Worm (Caenorhabditis elegans): ENCODE measurements around the gene chtb-2.
A peak's percentile ranks its signal among the peaks of the same experiment; 100 is the strongest.

chtb-2 gene

ce11 chrIII:6479439-6479838, 3.6 kb upstream of the chtb-2 start:
- no peak for TF ChIP-seq ztf-11 (tag; optimal IDR thresholded peaks at IDR 0.05)
- no peak for TF ChIP-seq nhr-67 (tag; optimal IDR thresholded peaks at IDR 0.05)
- no peak for TF ChIP-seq hmg-11 (tag; optimal IDR thresholded peaks at IDR 0.05)
- no peak for TF ChIP-seq elt-2 (tag; optimal IDR thresholded peaks at IDR 0.05)
- TF ChIP-seq egl-5 (tag; optimal IDR thresholded peaks at IDR 0.05), result no peak

ce11 chrIII:6488916-6489315, 5.9 kb downstream of the chtb-2 start:
- TF ChIP-seq pha-4 (tag; optimal IDR thresholded peaks at IDR 0.05) (peak; percentile 58), elt-2 (tag; optimal IDR thresholded peaks at IDR 0.05) (peak; percentile 13), ZK546.5 (tag; optimal IDR thresholded peaks at IDR 0.05) (no peak), nhr-25 (tag; optimal IDR thresholded peaks at IDR 0.05) (no peak), R02D3.7 (tag; optimal IDR thresholded peaks at IDR 0.05) (peak; percentile 10), tbx-2 (tag; optimal IDR thresholded peaks at IDR 0.05) (no peak), snpc-4 (tag; optimal IDR thresholded peaks at IDR 0.05) (peak; percentile 7), nhr-23 (tag; optimal IDR thresholded peaks at IDR 0.05) (peak; percentile 41), egl-27 (tag; optimal IDR thresholded peaks at IDR 0.05) (no peak), ceh-9 (tag; optimal IDR thresholded peaks at IDR 0.05) (no peak), ama-1 (optimal IDR thresholded peaks at IDR 0.05) (no peak), nhr-28 (tag; optimal IDR thresholded peaks at IDR 0.05) (no peak), ceh-16 (tag; optimal IDR thresholded peaks at IDR 0.05) (no peak), nfya-1 (tag; optimal IDR thresholded peaks at IDR 0.05; ENCODE audit: insufficient read depth) (peak; percentile 62), skn-1 (tag; optimal IDR thresholded peaks at IDR 0.05) (peak; percentile 98), fos-1 (tag; optimal IDR thresholded peaks at IDR 0.05) (no peak), lin-15B (tag; optimal IDR thresholded peaks at IDR 0.05) (peak; percentile 39), nhr-43 (tag; optimal IDR thresholded peaks at IDR 0.05; ENCODE audit: poor library complexity, severe bottlenecking) (peak; percentile 24)

- TF ChIP-seq daf-12 (tag; optimal IDR thresholded peaks at IDR 0.05) (no peak), ztf-11 (tag; optimal IDR thresholded peaks at IDR 0.05) (no peak), nhr-67 (tag; optimal IDR thresholded peaks at IDR 0.05) (no peak), egl-5 (tag; optimal IDR thresholded peaks at IDR 0.05) (no peak), pqm-1 (tag; optimal IDR thresholded peaks at IDR 0.05) (no peak), snpc-4 (tag; optimal IDR thresholded peaks at IDR 0.05) (no peak), ama-1 (optimal IDR thresholded peaks at IDR 0.05) (no peak), zag-1 (tag; optimal IDR thresholded peaks at IDR 0.05) (no peak), nhr-12 (tag; optimal IDR thresholded peaks at IDR 0.05) (no peak), nfya-1 (tag; optimal IDR thresholded peaks at IDR 0.05; ENCODE audit: insufficient read depth) (no peak), mml-1 (tag; optimal IDR thresholded peaks at IDR 0.05) (no peak), jun-1 (tag; optimal IDR thresholded peaks at IDR 0.05) (no peak), unc-62 (GFP tag; optimal IDR thresholded peaks at IDR 0.05) (no peak), nhr-25 (tag; optimal IDR thresholded peaks at IDR 0.05) (no peak), lsy-12 (tag; optimal IDR thresholded peaks at IDR 0.05) (no peak), unc-39 (tag; optimal IDR thresholded peaks at IDR 0.05) (no peak), skn-1 (tag; optimal IDR thresholded peaks at IDR 0.05) (no peak), nhr-76 (tag; optimal IDR thresholded peaks at IDR 0.05) (no peak), elt-2 (tag; optimal IDR thresholded peaks at IDR 0.05) (no peak)
These were observed 6.5 kb downstream of the chtb-2 start, which contains the start of gene rpt-3 for ce11 chrIII:6489493-6489892. Gene rpt-3 (plus strand): TSS chrIII:6489793.

- TF ChIP-seq lin-15B (tag; optimal IDR thresholded peaks at IDR 0.05), result no peak
- no peak for TF ChIP-seq elt-3 (tag; optimal IDR thresholded peaks at IDR 0.05)
- TF ChIP-seq egl-27 (tag; optimal IDR thresholded peaks at IDR 0.05), result no peak
- TF ChIP-seq zag-1 (tag; optimal IDR thresholded peaks at IDR 0.05), result no peak
- TF ChIP-seq ceh-82 (tag; optimal IDR thresholded peaks at IDR 0.05), result no peak
- no peak for TF ChIP-seq egl-5 (tag; optimal IDR thresholded peaks at IDR 0.05)
- no peak for TF ChIP-seq nhr-67 (tag; optimal IDR thresholded peaks at IDR 0.05)
- no peak for TF ChIP-seq lsy-12 (tag; optimal IDR thresholded peaks at IDR 0.05)
- TF ChIP-seq elt-2 (tag; optimal IDR thresholded peaks at IDR 0.05), result no peak
- TF ChIP-seq ztf-11 (tag; optimal IDR thresholded peaks at IDR 0.05), result no peak
- TF ChIP-seq nhr-12 (tag; optimal IDR thresholded peaks at IDR 0.05), result no peak
- no peak for TF ChIP-seq pha-4 (tag; optimal IDR thresholded peaks at IDR 0.05)
- TF ChIP-seq ama-1 (optimal IDR thresholded peaks at IDR 0.05), result no peak
- no peak for TF ChIP-seq tbx-2 (tag; optimal IDR thresholded peaks at IDR 0.05)
- TF ChIP-seq elt-1 (tag; optimal IDR thresholded peaks at IDR 0.05), result no peak
- no peak for TF ChIP-seq sea-2 (GFP tag; optimal IDR thresholded peaks at IDR 0.05)
These were observed 8.0 kb downstream of the chtb-2 start for ce11 chrIII:6490989-6491388.
